Fruit fly (Drosophila melanogaster): ENCODE measurements around the gene Cyp12e1.
A peak's percentile ranks its signal among the peaks of the same experiment; 100 is the strongest.

Gene Cyp12e1

dm6 chr3R:10393020-10393653 is 41.5 kb upstream of the Cyp12e1 start:
- TF ChIP-seq Rel (GFP tag; optimal IDR thresholded peaks at IDR 0.05) = no peak
- TF ChIP-seq Rel (tag; optimal IDR thresholded peaks at IDR 0.05) = peak; percentile 12
- no peak for TF ChIP-seq dmrt93B (GFP tag; optimal IDR thresholded peaks at IDR 0.05)

dm6 chr3R:10393654-10394367 is 40.8 kb upstream of the Cyp12e1 start:
- peak; percentile 23 for TF ChIP-seq tai (GFP tag; optimal IDR thresholded peaks at IDR 0.05)
- peak; percentile 13 for TF ChIP-seq Jra (GFP tag; optimal IDR thresholded peaks at IDR 0.05)
- peak; percentile 3 for TF ChIP-seq ey (GFP tag; optimal IDR thresholded peaks at IDR 0.05)
- peak; percentile 56 for TF ChIP-seq sv (GFP tag; optimal IDR thresholded peaks at IDR 0.05)
- peak; percentile 5 for TF ChIP-seq OdsH (GFP tag; optimal IDR thresholded peaks at IDR 0.05)
- TF ChIP-seq Abd-B (GFP tag; optimal IDR thresholded peaks at IDR 0.05) = no peak
- peak; percentile 43 to 59 for TF ChIP-seq dl (GFP tag; optimal IDR thresholded peaks at IDR 0.05; ENCODE audit: insufficient read depth in 1 of 2, partially characterized antibody in 2 of 2)
- no peak for TF ChIP-seq Rel (GFP tag; optimal IDR thresholded peaks at IDR 0.05)
- peak; percentile 60 for TF ChIP-seq Rel (tag; optimal IDR thresholded peaks at IDR 0.05)
- TF ChIP-seq Myc (optimal IDR thresholded peaks at IDR 0.05) = no peak

dm6 chr3R:10394368-10394770 is 40.2 kb upstream of the Cyp12e1 start:
- TF ChIP-seq Mio (GFP tag; optimal IDR thresholded peaks at IDR 0.05) = no peak
- peak; percentile 28 for TF ChIP-seq br (GFP tag; optimal IDR thresholded peaks at IDR 0.05)

dm6 chr3R:10395233-10395815 is 39.3 kb upstream of the Cyp12e1 start:
- TF ChIP-seq fru (GFP tag; optimal IDR thresholded peaks at IDR 0.05) (no peak), Hr83 (GFP tag; optimal IDR thresholded peaks at IDR 0.05; ENCODE audit: poor library complexity, severe bottlenecking) (no peak), GATAd (GFP tag; optimal IDR thresholded peaks at IDR 0.05) (no peak), Sp1 (GFP tag; optimal IDR thresholded peaks at IDR 0.05) (no peak), Hr78 (GFP tag; optimal IDR thresholded peaks at IDR 0.05) (no peak), Myc (optimal IDR thresholded peaks at IDR 0.05) (no peak), Mio (GFP tag; optimal IDR thresholded peaks at IDR 0.05) (no peak), lola (GFP tag; optimal IDR thresholded peaks at IDR 0.05) (no peak), dmrt93B (GFP tag; optimal IDR thresholded peaks at IDR 0.05) (no peak), h (GFP tag; optimal IDR thresholded peaks at IDR 0.05) (no peak), sv (GFP tag; optimal IDR thresholded peaks at IDR 0.05) (no peak), dl (GFP tag; optimal IDR thresholded peaks at IDR 0.05; ENCODE audit: insufficient read depth in 1 of 2, partially characterized antibody in 2 of 2) (no peak), CG9705 (GFP tag; optimal IDR thresholded peaks at IDR 0.05) (no peak), usp (GFP tag; optimal IDR thresholded peaks at IDR 0.05) (no peak), CG32264 (GFP tag; optimal IDR thresholded peaks at IDR 0.05) (no peak), Dif (GFP tag; optimal IDR thresholded peaks at IDR 0.05; ENCODE audit: partially characterized antibody) (no peak), tai (GFP tag; optimal IDR thresholded peaks at IDR 0.05) (no peak), psq (GFP tag; optimal IDR thresholded peaks at IDR 0.05) (no peak)

dm6 chr3R:10400732-10401131 is 33.9 kb upstream of the Cyp12e1 start, which contains the start of gene mthl11:
Gene mthl11, plus strand, starts transcription at chr3R:10401032.
- TF ChIP-seq Hr78 (GFP tag; optimal IDR thresholded peaks at IDR 0.05) (no peak), ey (GFP tag; optimal IDR thresholded peaks at IDR 0.05) (no peak), br (GFP tag; optimal IDR thresholded peaks at IDR 0.05) (no peak), CG9705 (GFP tag; optimal IDR thresholded peaks at IDR 0.05) (no peak), Hnf4 (GFP tag; optimal IDR thresholded peaks at IDR 0.05) (no peak), dsf (GFP tag; optimal IDR thresholded peaks at IDR 0.05; ENCODE audit: borderline replicate concordance) (no peak), foxo (GFP tag; optimal IDR thresholded peaks at IDR 0.05) (no peak), CrebA (GFP tag; optimal IDR thresholded peaks at IDR 0.05; ENCODE audit: borderline replicate concordance) (no peak), lola (GFP tag; optimal IDR thresholded peaks at IDR 0.05) (no peak), Dfd (GFP tag; optimal IDR thresholded peaks at IDR 0.05) (no peak), jim (GFP tag; optimal IDR thresholded peaks at IDR 0.05) (no peak), pan (optimal IDR thresholded peaks at IDR 0.05) (no peak)
